Fruit fly (Drosophila melanogaster) whole organism, embryonic: ENCODE measurements around the gene drpr.
A peak's percentile ranks its signal among the peaks of the same experiment; 100 is the strongest.

Source experiments
- Atf6 ChIP-seq: fragments of 200-800 bp; sonication (Bioruptor generic); IDR thresholded peaks from 2 replicates; pipeline ENCODE4 v1.3.6; 2022; ENCODE audit warnings: missing biosample characterization, missing genetic modification characterization
- Awh ChIP-seq: fragments of 200-800 bp; sonication (Bioruptor generic); IDR thresholded peaks from 2 replicates; pipeline ENCODE4, ENCODE4 v1.3.6; 2022; ENCODE audit warnings: missing biosample characterization, missing genetic modification characterization
- B-H2 ChIP-seq: fragments of 200-800 bp; sonication (Bioruptor generic); optimal IDR thresholded peaks from 2 replicates; lab custom pipeline; 2018; ENCODE audit warnings: missing biosample characterization, mild to moderate bottlenecking, missing genetic modification characterization
- Bdp1 ChIP-seq: fragments of 200-800 bp; sonication (Bioruptor generic); optimal IDR thresholded peaks from 3 replicates; lab custom pipeline; 2016; ENCODE audit warnings: missing biosample characterization, missing genetic modification characterization
- CG10274 ChIP-seq: fragments of 200-800 bp; sonication (Bioruptor generic); optimal IDR thresholded peaks from 3 replicates; lab custom pipeline; 2017; ENCODE audit warnings: missing biosample characterization, mild to moderate bottlenecking, missing genetic modification characterization
- CG10654 ChIP-seq: fragments of 200-800 bp; sonication (Bioruptor generic); optimal IDR thresholded peaks from 2 replicates; lab custom pipeline; 2016; ENCODE audit warnings: missing biosample characterization, missing genetic modification characterization
- CG12071 ChIP-seq: fragments of 200-800 bp; sonication (Bioruptor generic); optimal IDR thresholded peaks from 3 replicates; lab custom pipeline; 2018; ENCODE audit warnings: missing biosample characterization, mild to moderate bottlenecking, missing genetic modification characterization
- CG13296 ChIP-seq: fragments of 200-800 bp; sonication (Bioruptor generic); optimal IDR thresholded peaks from 3 replicates; lab custom pipeline; 2018; ENCODE audit warnings: missing biosample characterization, mild to moderate bottlenecking, missing genetic modification characterization
- CG15269 ChIP-seq: fragments of 200-800 bp; sonication (Bioruptor generic); optimal IDR thresholded peaks from 2 replicates; lab custom pipeline; 2018; ENCODE audit warnings: missing biosample characterization, mild to moderate bottlenecking, missing genetic modification characterization, moderate library complexity
- CG32772 ChIP-seq: fragments of 200-800 bp; sonication (Bioruptor generic); IDR thresholded peaks from 2 replicates; pipeline ENCODE4 v1.3.6; 2022; ENCODE audit warnings: missing biosample characterization, missing genetic modification characterization
- CG4404 ChIP-seq: fragments of 200-800 bp; sonication (Bioruptor generic); IDR thresholded peaks from 2 replicates; pipeline ENCODE4 v1.3.6; 2022; ENCODE audit warnings: missing biosample characterization, missing genetic modification characterization
- CG8290 ChIP-seq, 3 experiments: fragments of 200-800 bp; sonication (Bioruptor generic); optimal IDR thresholded peaks; 2 replicates each; lab custom pipeline; 2016 to 2019; ENCODE audit warnings: missing biosample characterization in 3 of 3, missing genetic modification characterization in 3 of 3, mild to moderate bottlenecking in 2 of 3, moderate library complexity in 1 of 3
- CG9797 ChIP-seq: fragments of 200-800 bp; sonication (Bioruptor generic); optimal IDR thresholded peaks from 3 replicates; lab custom pipeline; 2018; ENCODE audit warnings: missing biosample characterization, mild to moderate bottlenecking, missing genetic modification characterization
- CTCF ChIP-seq: fragments of 200-800 bp; sonication (Bioruptor generic); optimal IDR thresholded peaks from 2 replicates; lab custom pipeline; 2017; ENCODE audit warnings: missing biosample characterization, mild to moderate bottlenecking, missing genetic modification characterization, moderate library complexity
- CoRest ChIP-seq: fragments of 200-800 bp; sonication (Bioruptor generic); optimal IDR thresholded peaks from 3 replicates; lab custom pipeline; 2018; ENCODE audit warnings: missing biosample characterization, mild to moderate bottlenecking, missing genetic modification characterization, moderate library complexity
- D19B ChIP-seq: fragments of 200-800 bp; sonication (Bioruptor generic); optimal IDR thresholded peaks from 2 replicates; lab custom pipeline; 2017; ENCODE audit warnings: missing biosample characterization, mild to moderate bottlenecking, missing genetic modification characterization
- Eip74EF ChIP-seq, 2 experiments: fragments of 200-800 bp in 1 of 2; fragments of >200 bp in 1 of 2; sonication (Bioruptor generic) in 1 of 2; optimal IDR thresholded peaks; 2 replicates each; lab custom pipeline; 2017 to 2019; ENCODE audit warnings: missing biosample characterization in 2 of 2, missing genetic modification characterization in 2 of 2, mild to moderate bottlenecking in 1 of 2, moderate library complexity in 1 of 2
- Ets97D ChIP-seq: fragments of 200-800 bp; sonication (Bioruptor generic); optimal IDR thresholded peaks from 3 replicates; lab custom pipeline; 2016; ENCODE audit warnings: missing biosample characterization, missing genetic modification characterization
- GATAe ChIP-seq: fragments of 200-800 bp; sonication (Bioruptor generic); conservative IDR thresholded peaks from 2 replicates; pipeline ENCODE4 v1.3.6; 2022; ENCODE audit warnings: missing biosample characterization, missing genetic modification characterization
- HLH3B ChIP-seq: fragments of 200-800 bp; sonication (Bioruptor generic); IDR thresholded peaks from 2 replicates; pipeline ENCODE4 v1.3.6; 2022; ENCODE audit warnings: missing biosample characterization, missing genetic modification characterization
- Jarid2 ChIP-seq: fragments of 200-800 bp; sonication (Bioruptor generic); optimal IDR thresholded peaks from 3 replicates; lab custom pipeline; 2017; ENCODE audit warnings: mild to moderate bottlenecking, missing biosample characterization, missing genetic modification reagents, missing genetic modification characterization
- MBD-R2 ChIP-seq: fragments of 200-800 bp; sonication (Bioruptor generic); IDR thresholded peaks from 2 replicates; pipeline ENCODE4 v1.3.6; 2022; ENCODE audit warnings: missing biosample characterization, missing genetic modification characterization
- Nf-YC ChIP-seq: fragments of 200-800 bp; optimal IDR thresholded peaks from 3 replicates; lab custom pipeline; 2019; ENCODE audit warnings: missing biosample characterization, mild to moderate bottlenecking, missing genetic modification characterization, moderate library complexity
- NfI ChIP-seq: fragments of 200-800 bp; sonication (Bioruptor generic); optimal IDR thresholded peaks from 3 replicates; lab custom pipeline; 2018; ENCODE audit warnings: missing biosample characterization, mild to moderate bottlenecking, missing genetic modification characterization, moderate library complexity
- Side ChIP-seq: fragments of 200-800 bp; sonication (Bioruptor generic); optimal IDR thresholded peaks from 2 replicates; lab custom pipeline; 2016; ENCODE audit warnings: missing biosample characterization, missing genetic modification characterization
- Trl ChIP-seq, 3 experiments: fragments of >200 bp in 2 of 3; fragments of 200-800 bp in 1 of 3; sonication (Bioruptor generic) in 1 of 3; optimal IDR thresholded peaks; 2 replicates in 1 of 3; 3 replicates in 2 of 3; lab custom pipeline; 2016 to 2017; ENCODE audit warnings: missing biosample characterization in 1 of 3, missing genetic modification characterization in 1 of 3
- ab ChIP-seq: fragments of 200-800 bp; sonication (Bioruptor generic); optimal IDR thresholded peaks from 2 replicates; lab custom pipeline; 2016; ENCODE audit warnings: missing biosample characterization, missing genetic modification characterization
- btn ChIP-seq: fragments of 200-800 bp; sonication (Bioruptor generic); optimal IDR thresholded peaks from 2 replicates; lab custom pipeline; 2016; ENCODE audit warnings: missing biosample characterization, missing genetic modification characterization
- disco-r ChIP-seq: fragments of 200-800 bp; sonication (Bioruptor generic); optimal IDR thresholded peaks from 2 replicates; lab custom pipeline; 2016; ENCODE audit warnings: missing biosample characterization, missing genetic modification characterization
- ems ChIP-seq: fragments of 200-800 bp; sonication (Bioruptor generic); optimal IDR thresholded peaks from 3 replicates; lab custom pipeline; 2016; ENCODE audit warnings: missing biosample characterization, missing genetic modification characterization
- gcm2 ChIP-seq: fragments of 200-800 bp; sonication (Bioruptor generic); optimal IDR thresholded peaks from 2 replicates; lab custom pipeline; 2016; ENCODE audit warnings: missing biosample characterization, missing genetic modification characterization
- gem ChIP-seq: fragments of 200-800 bp; sonication (Bioruptor generic); optimal IDR thresholded peaks from 2 replicates; lab custom pipeline; 2019; ENCODE audit warnings: missing biosample characterization, mild to moderate bottlenecking, missing genetic modification characterization, moderate library complexity
- gsb ChIP-seq: fragments of 200-800 bp; sonication (Bioruptor generic); IDR thresholded peaks from 2 replicates; pipeline ENCODE4 v1.3.6; 2022; ENCODE audit warnings: missing biosample characterization, missing genetic modification characterization
- lola ChIP-seq, 3 experiments: fragments of >200 bp in 2 of 3; fragments of 200-800 bp in 1 of 3; sonication (Bioruptor generic) in 1 of 3; optimal IDR thresholded peaks; 2 replicates each; lab custom pipeline; 2017 to 2019; ENCODE audit warnings: missing biosample characterization in 3 of 3, missing genetic modification characterization in 3 of 3, mild to moderate bottlenecking in 1 of 3, moderate library complexity in 1 of 3
- nmo ChIP-seq: fragments of 200-800 bp; sonication (Bioruptor generic); optimal IDR thresholded peaks from 2 replicates; lab custom pipeline; 2018; ENCODE audit warnings: missing biosample characterization, mild to moderate bottlenecking, missing genetic modification characterization, moderate library complexity
- onecut ChIP-seq: fragments of 200-800 bp; sonication (Bioruptor generic); IDR thresholded peaks from 2 replicates; pipeline ENCODE4 v1.3.6; 2022; ENCODE audit warnings: missing biosample characterization, missing genetic modification characterization
- org-1 ChIP-seq: fragments of 200-800 bp; sonication (Bioruptor generic); optimal IDR thresholded peaks from 2 replicates; lab custom pipeline; 2017; ENCODE audit warnings: missing biosample characterization, missing genetic modification characterization
- phol ChIP-seq: fragments of 200-800 bp; sonication (Bioruptor generic); optimal IDR thresholded peaks from 3 replicates; lab custom pipeline; 2018; ENCODE audit warnings: missing biosample characterization, mild to moderate bottlenecking, missing genetic modification characterization, moderate library complexity
- pum ChIP-seq: fragments of 200-800 bp; sonication (Bioruptor generic); optimal IDR thresholded peaks from 2 replicates; lab custom pipeline; 2016; ENCODE audit warnings: missing biosample characterization, missing genetic modification characterization
- pzg ChIP-seq: fragments of 200-800 bp; sonication (Bioruptor generic); optimal IDR thresholded peaks from 3 replicates; lab custom pipeline; 2018; ENCODE audit warnings: missing biosample characterization, mild to moderate bottlenecking, missing genetic modification characterization, moderate library complexity
- schlank ChIP-seq: fragments of 200-800 bp; sonication (Bioruptor generic); optimal IDR thresholded peaks from 2 replicates; lab custom pipeline; 2018; ENCODE audit warnings: missing biosample characterization, mild to moderate bottlenecking, missing genetic modification characterization
- so ChIP-seq: fragments of 200-800 bp; sonication (Bioruptor generic); IDR thresholded peaks from 3 replicates; pipeline ENCODE4 v1.3.6; 2022; ENCODE audit warnings: missing biosample characterization, missing genetic modification characterization
- sqz ChIP-seq: fragments of 200-800 bp; sonication (Bioruptor generic); optimal IDR thresholded peaks from 3 replicates; lab custom pipeline; 2018; ENCODE audit warnings: missing biosample characterization, mild to moderate bottlenecking, missing genetic modification characterization
- usp ChIP-seq: fragments of >200 bp; optimal IDR thresholded peaks from 2 replicates; lab custom pipeline; 2017; ENCODE audit warnings: missing biosample characterization, missing genetic modification characterization
- vvl ChIP-seq: fragments of 200-800 bp; sonication (Bioruptor generic); IDR thresholded peaks from 2 replicates; pipeline ENCODE4 v1.3.6; 2022; ENCODE audit warnings: missing biosample characterization, missing genetic modification characterization
- zen2 ChIP-seq: fragments of 200-800 bp; sonication (Bioruptor generic); IDR thresholded peaks from 3 replicates; pipeline ENCODE4 v1.3.6; 2022; ENCODE audit warnings: missing biosample characterization, missing genetic modification characterization; ENCODE audit not compliant: partially characterized antibody

The drpr gene

dm6 chr3L:1748218-1748617, 17.3 kb upstream of the drpr start (continued):
- TF ChIP-seq CG8290 (GFP tag; optimal IDR thresholded peaks at IDR 0.05; lab: Kevin White, UChicago) = no peak
- peak in 1 of 2 experiments; percentile 46 for TF ChIP-seq CG8290 (tag; optimal IDR thresholded peaks at IDR 0.05; lab: Kevin White, UChicago)
- TF ChIP-seq Ets97D (GFP tag; lab: Kevin White, UChicago) = peak; percentile 49
- no peak for TF ChIP-seq Side (GFP tag; lab: Kevin White, UChicago)
- no peak for TF ChIP-seq lola (GFP tag; optimal IDR thresholded peaks at IDR 0.05; lab: Kevin White, UChicago)
- TF ChIP-seq so (GFP tag; lab: Robert Waterston, UW) = no peak
- TF ChIP-seq btn (GFP tag; lab: Kevin White, UChicago) = no peak
- TF ChIP-seq usp = no peak
- TF ChIP-seq GATAe (GFP tag; lab: Robert Waterston, UW) = no peak
- TF ChIP-seq CG13296 (GFP tag; lab: Kevin White, UChicago) = no peak
- no peak for TF ChIP-seq MBD-R2 (GFP tag; lab: Robert Waterston, UW)
- no peak for TF ChIP-seq sqz (GFP tag; lab: Kevin White, UChicago)
- TF ChIP-seq CoRest = no peak
- no peak for TF ChIP-seq disco-r (GFP tag; lab: Kevin White, UChicago)
- no peak for TF ChIP-seq zen2 (GFP tag; lab: Robert Waterston, UW)
- TF ChIP-seq phol (tag; lab: Kevin White, UChicago) = no peak
- no peak for TF ChIP-seq D19B (GFP tag; lab: Kevin White, UChicago)
- no peak for TF ChIP-seq Awh (GFP tag; lab: Robert Waterston, UW)
- TF ChIP-seq vvl (GFP tag; lab: Robert Waterston, UW) = no peak
- TF ChIP-seq CTCF = no peak
- TF ChIP-seq ab (GFP tag; lab: Kevin White, UChicago) = no peak
- no peak for TF ChIP-seq schlank
- TF ChIP-seq CG10274 (GFP tag; lab: Kevin White, UChicago) = no peak
- peak; percentile 2 for TF ChIP-seq B-H2
- 0 out of 2 replicates have a peak, but pooled peaks have one; percentile 35 for TF ChIP-seq onecut (GFP tag; lab: Robert Waterston, UW)
- TF ChIP-seq ems (GFP tag; lab: Kevin White, UChicago) = no peak
- TF ChIP-seq CG15269 = no peak
- peak; percentile 22 to 32 for TF ChIP-seq Trl (optimal IDR thresholded peaks at IDR 0.05; lab: Kevin White, UChicago)
- TF ChIP-seq Trl (GFP tag; optimal IDR thresholded peaks at IDR 0.05; lab: Kevin White, UChicago) = no peak
- no peak for TF ChIP-seq CG10654 (GFP tag; lab: Kevin White, UChicago)
- TF ChIP-seq pum = no peak
- peak; percentile 12 for TF ChIP-seq Nf-YC (tag; lab: Kevin White, UChicago)
- TF ChIP-seq org-1 = no peak
- peak; percentile 8 for TF ChIP-seq pzg (GFP tag; lab: Kevin White, UChicago)
- no peak for TF ChIP-seq gsb (GFP tag; lab: Robert Waterston, UW)
- no peak for TF ChIP-seq CG4404 (GFP tag; lab: Robert Waterston, UW)
- TF ChIP-seq gcm2 (GFP tag; lab: Kevin White, UChicago) = no peak
- TF ChIP-seq Atf6 (GFP tag; lab: Robert Waterston, UW) = no peak
- TF ChIP-seq CG32772 = no peak
- TF ChIP-seq CG12071 (GFP tag; lab: Kevin White, UChicago) = no peak
- TF ChIP-seq Eip74EF (GFP tag; optimal IDR thresholded peaks at IDR 0.05; lab: Kevin White, UChicago) = no peak
- no peak for TF ChIP-seq Jarid2
- TF ChIP-seq HLH3B (GFP tag; lab: Robert Waterston, UW) = no peak
- no peak for TF ChIP-seq nmo (GFP tag; lab: Kevin White, UChicago)
- no peak for TF ChIP-seq gem (tag; lab: Kevin White, UChicago)
- no peak for TF ChIP-seq CG9797 (GFP tag; lab: Kevin White, UChicago)
- TF ChIP-seq Bdp1 = no peak
- TF ChIP-seq NfI (GFP tag; lab: Kevin White, UChicago) = peak; percentile 10
- TF ChIP-seq, all 482 proteins: peak for 23
